Worm (Caenorhabditis elegans): ENCODE measurements around the gene F29G9.1.

ce11 chrV:6022076-6022475 is 16.8 kb upstream of the F29G9.1 start:
- TF ChIP-seq ztf-23 (GFP tag; IDR thresholded peaks at IDR 0.05) (no peak), flt-1 (GFP tag; IDR thresholded peaks at IDR 0.05) (no peak), T22C8.4 (GFP tag; IDR thresholded peaks at IDR 0.05) (no peak), cog-1 (tag; optimal IDR thresholded peaks at IDR 0.05) (no peak), med-1 (GFP tag; optimal IDR thresholded peaks at IDR 0.05; ENCODE audit: insufficient read depth) (no peak), tab-1 (GFP tag; IDR thresholded peaks at IDR 0.05) (no peak), klf-2 (GFP tag; conservative IDR thresholded peaks at IDR 0.05) (no peak), ref-1 (GFP tag; conservative IDR thresholded peaks at IDR 0.05) (no peak), ztf-29 (GFP tag; IDR thresholded peaks at IDR 0.05) (no peak)
